Fruit fly (Drosophila melanogaster) S2 (cell line): ENCODE measurements around the gene CG7379.
A peak's percentile ranks its signal among the peaks of the same experiment; 100 is the strongest.

Experiments
- CG8478 ChIP-seq: fragments of >200 bp; optimal IDR thresholded peaks from 2 replicates; lab custom pipeline; 2018
- CTCF ChIP-seq, 2 experiments: fragments of >200 bp; optimal IDR thresholded peaks; 2 replicates each; lab custom pipeline; 2018

The CG7379 gene

dm6 chr3R:17805092-17805491, 7.0 kb upstream of the CG7379 start, which contains the start of gene Nnk:
Gene Nnk (minus strand): TSS chr3R:17805249.
- TF ChIP-seq CG8478 (lab: Kevin White, UChicago) (no peak), CTCF (optimal IDR thresholded peaks at IDR 0.05; lab: Kevin White, UChicago) (peak in 1 of 2 experiments; percentile 15)

- TF ChIP-seq CTCF (optimal IDR thresholded peaks at IDR 0.05; lab: Kevin White, UChicago) = no peak
- TF ChIP-seq CG8478 (lab: Kevin White, UChicago) = no peak
These were observed 4.9 kb upstream of the CG7379 start, which contains the start of gene CG17806 for dm6 chr3R:17803025-17803424. Gene CG17806 (minus strand): TSS chr3R:17803260.

DNA sequence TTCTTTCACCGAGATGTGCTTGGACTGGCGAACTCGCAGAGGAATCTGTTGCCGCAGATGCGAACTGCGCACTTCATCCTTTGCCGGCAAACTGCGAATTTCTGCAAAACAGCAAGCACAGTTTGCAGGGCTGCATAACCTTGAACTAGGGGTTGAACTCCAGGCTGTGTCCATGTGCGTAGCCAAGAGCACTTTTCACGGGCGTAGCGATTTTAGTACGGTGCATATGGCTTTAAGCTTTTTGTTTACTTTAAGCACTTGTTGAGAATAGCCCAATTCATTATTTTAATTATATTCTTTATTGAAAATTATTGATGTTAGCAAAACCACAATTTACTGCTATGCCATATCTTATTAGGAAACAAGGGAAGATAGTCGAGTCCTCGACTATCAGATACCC, 3.2 kb upstream of the CG7379 start, which contains the start of gene CG17803:
Gene CG17803, minus strand, starts transcription at position 249 of the 400 bp plus-strand sequence.
- no peak for TF ChIP-seq CG8478 (lab: Kevin White, UChicago)
- no peak for TF ChIP-seq CTCF (optimal IDR thresholded peaks at IDR 0.05; lab: Kevin White, UChicago)

- no peak for TF ChIP-seq CTCF (optimal IDR thresholded peaks at IDR 0.05; lab: Kevin White, UChicago)
- no peak for TF ChIP-seq CG8478 (lab: Kevin White, UChicago)
These were observed 2.4 kb downstream of the CG7379 start for dm6 chr3R:17795561-17796170.

DNA sequence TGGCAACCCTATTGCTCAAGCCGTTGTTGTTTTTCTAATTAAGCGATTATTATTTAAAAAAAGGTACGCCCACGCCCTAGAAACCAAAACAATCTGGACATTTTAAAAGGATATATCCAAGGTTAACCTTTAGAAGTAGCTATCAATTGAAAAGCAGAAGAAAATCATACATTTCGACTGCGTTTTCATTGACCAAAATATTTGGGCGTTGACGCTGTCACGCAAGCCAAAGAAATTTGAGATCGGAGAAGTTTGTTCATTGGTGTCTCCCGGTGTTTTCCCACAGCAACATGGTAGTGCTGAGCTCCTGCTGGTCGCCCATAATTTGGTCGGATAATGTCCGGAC, 3.1 kb downstream of the CG7379 start, which contains the start of gene pasi1:
Gene pasi1, plus strand, starts transcription at position 1 of the 346 bp plus-strand sequence.
- TF ChIP-seq CG8478 (lab: Kevin White, UChicago) (no peak), CTCF (optimal IDR thresholded peaks at IDR 0.05; lab: Kevin White, UChicago) (no peak)

- no peak for TF ChIP-seq CG8478 (lab: Kevin White, UChicago)
- no peak for TF ChIP-seq CTCF (optimal IDR thresholded peaks at IDR 0.05; lab: Kevin White, UChicago)
These were observed 3.6 kb downstream of the CG7379 start, which contains the start of gene CG43102 for dm6 chr3R:17794335-17795074. Gene CG43102 (minus strand): TSS chr3R:17794490.

DNA sequence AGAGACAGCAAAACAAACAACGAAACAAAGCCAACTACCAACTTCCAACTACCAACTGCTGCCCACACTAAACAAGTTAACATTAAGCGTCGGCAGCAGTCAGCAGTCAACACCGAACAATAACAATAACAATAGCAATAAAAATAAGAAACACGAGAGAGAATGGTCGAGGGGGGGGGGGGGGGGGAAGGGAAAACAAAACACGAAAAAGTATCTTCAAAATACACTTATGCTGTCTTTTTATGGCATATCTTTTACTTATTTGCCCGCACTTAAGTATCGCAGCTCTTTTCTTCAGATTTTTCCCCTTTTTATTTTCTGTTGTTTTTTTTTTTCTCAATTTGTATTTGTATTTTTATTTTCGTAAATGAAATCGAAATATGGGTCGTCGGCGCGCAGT, 4.8 kb downstream of the CG7379 start:
- TF ChIP-seq CG8478 (lab: Kevin White, UChicago) (no peak), CTCF (optimal IDR thresholded peaks at IDR 0.05; lab: Kevin White, UChicago) (no peak)

- no peak for TF ChIP-seq CG8478 (lab: Kevin White, UChicago)
- TF ChIP-seq CTCF (optimal IDR thresholded peaks at IDR 0.05; lab: Kevin White, UChicago) = no peak
These were observed 8.2 kb downstream of the CG7379 start for dm6 chr3R:17789937-17790336.

DNA sequence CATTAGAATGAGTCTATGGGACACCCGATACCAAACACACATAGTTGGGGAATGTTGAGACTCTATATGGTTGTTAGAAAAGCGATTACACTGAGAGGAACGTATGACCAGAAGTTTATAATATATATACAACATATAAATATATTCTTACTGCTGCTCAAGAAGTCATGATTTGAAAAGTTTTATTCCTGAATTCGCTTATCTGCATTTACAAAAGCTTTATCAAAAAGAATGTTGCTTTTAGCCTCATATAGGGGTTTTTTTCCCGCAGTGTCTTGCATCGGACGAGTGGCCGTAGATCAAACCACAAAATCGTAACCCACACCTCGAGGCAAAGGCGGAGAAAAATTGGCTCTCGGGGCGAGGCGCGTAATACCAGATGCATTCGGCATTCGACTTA, 10.3 kb downstream of the CG7379 start:
- TF ChIP-seq CG8478 (lab: Kevin White, UChicago) (no peak), CTCF (optimal IDR thresholded peaks at IDR 0.05; lab: Kevin White, UChicago) (no peak)

DNA sequence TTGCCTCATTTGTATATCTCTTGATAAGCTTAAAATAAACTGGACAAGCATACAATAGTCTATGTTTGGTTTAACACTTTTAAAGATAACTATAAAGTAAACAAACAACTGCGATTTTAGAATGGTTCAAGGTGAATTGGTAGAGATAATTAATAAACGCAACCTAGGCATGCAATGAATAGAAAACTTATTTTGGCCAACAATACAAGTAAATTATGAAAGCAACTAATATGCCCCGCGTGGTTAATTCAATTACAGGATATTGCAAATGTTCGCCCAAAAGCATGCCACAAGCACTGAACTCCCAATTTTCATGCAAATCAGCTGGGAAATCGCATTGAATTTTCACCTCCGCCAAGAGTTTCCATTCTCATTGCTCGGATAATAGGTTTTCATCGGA, 13.9 kb downstream of the CG7379 start:
- TF ChIP-seq CTCF (optimal IDR thresholded peaks at IDR 0.05; lab: Kevin White, UChicago) (no peak), CG8478 (lab: Kevin White, UChicago) (no peak)

DNA sequence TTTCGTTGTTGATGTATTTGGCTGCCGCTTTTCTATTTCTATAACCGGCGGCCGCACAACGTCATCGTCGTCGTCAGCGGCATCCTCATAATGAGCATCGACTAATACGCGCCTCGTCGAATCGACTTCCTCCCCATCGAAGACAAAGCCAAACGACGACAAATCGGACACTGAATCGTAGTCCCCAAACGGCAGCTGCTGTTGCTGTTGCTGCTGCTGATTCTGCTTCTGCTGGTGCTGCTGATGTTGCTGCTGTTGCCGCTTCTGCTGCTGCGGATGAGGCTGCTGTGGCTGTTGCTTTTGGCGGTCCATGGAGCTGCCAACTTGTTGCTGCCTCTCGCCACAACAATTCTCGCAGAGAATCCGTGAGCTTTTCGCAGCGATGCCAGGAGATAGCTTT, 15.0 kb downstream of the CG7379 start:
- no peak for TF ChIP-seq CG8478 (lab: Kevin White, UChicago)
- no peak for TF ChIP-seq CTCF (optimal IDR thresholded peaks at IDR 0.05; lab: Kevin White, UChicago)

DNA sequence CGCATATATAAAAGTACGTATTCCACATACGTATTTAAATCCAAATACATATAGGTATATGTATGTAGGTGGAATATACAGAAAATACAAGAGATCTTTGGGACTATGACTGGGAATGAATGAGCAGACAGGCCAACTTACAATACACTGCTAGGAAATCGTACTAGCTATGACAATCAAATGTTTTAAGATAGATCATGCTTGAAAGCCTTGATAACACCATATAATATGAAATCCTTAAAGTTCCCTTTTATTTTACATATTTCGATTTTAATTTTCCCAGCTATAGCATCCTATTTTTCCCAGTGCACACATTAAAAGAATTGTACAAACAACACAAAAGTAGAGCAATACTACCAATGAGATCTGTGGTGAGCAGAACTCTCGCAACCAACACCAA, 16.7 kb downstream of the CG7379 start:
- TF ChIP-seq CTCF (optimal IDR thresholded peaks at IDR 0.05; lab: Kevin White, UChicago) = no peak
- no peak for TF ChIP-seq CG8478 (lab: Kevin White, UChicago)

- no peak for TF ChIP-seq CTCF (optimal IDR thresholded peaks at IDR 0.05; lab: Kevin White, UChicago)
- no peak for TF ChIP-seq CG8478 (lab: Kevin White, UChicago)
These were observed 21.1 kb downstream of the CG7379 start for dm6 chr3R:17776952-17777407.

DNA sequence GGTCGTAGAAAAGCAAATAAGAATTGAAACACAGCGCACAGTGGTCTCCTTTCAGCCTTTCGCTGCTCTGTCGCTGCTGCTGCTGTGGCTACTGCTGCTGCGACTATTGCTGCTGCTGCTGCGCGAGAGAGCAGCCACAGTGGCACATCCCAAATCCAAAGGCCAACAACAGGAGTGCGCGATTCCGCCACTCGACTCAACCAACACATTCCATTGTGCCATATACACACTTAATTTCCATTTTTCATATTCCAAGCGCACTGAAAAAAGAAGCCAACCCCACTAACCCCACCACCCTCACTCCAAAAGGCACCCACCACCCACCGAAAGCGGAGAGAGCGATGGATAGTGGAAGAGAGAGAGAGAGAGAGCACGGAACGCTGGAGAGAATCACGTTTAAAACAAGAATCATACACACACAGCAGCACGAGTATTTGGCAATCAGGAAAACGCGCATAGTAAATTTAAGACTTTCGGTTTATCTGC, 22.0 kb downstream of the CG7379 start:
- TF ChIP-seq CG8478 (lab: Kevin White, UChicago) (no peak), CTCF (optimal IDR thresholded peaks at IDR 0.05; lab: Kevin White, UChicago) (no peak)

dm6 chr3R:17774538-17774937, 23.6 kb downstream of the CG7379 start:
- TF ChIP-seq CG8478 (lab: Kevin White, UChicago) (no peak), CTCF (optimal IDR thresholded peaks at IDR 0.05; lab: Kevin White, UChicago) (no peak)
